Worm (Caenorhabditis elegans) whole organism, L1 larva: ENCODE measurements around the gene F58E6.11.
A peak's percentile ranks its signal among the peaks of the same experiment; 100 is the strongest.

ENCODE experiments used
- aly-2 ChIP-seq: fragments of 150-350 bp; optimal IDR thresholded peaks from 2 replicates; lab custom pipeline; 2014; ENCODE audit warnings: missing biosample characterization, missing genetic modification characterization
- ceh-8 ChIP-seq: fragments of 200-800 bp; sonication (Bioruptor generic); optimal IDR thresholded peaks from 2 replicates; lab custom pipeline; 2018; ENCODE audit warnings: mild to moderate bottlenecking, missing genetic modification characterization, moderate library complexity, missing compliant biosample characterization
- ceh-82 ChIP-seq, 3 experiments: fragments of 150-350 bp in 1 of 3; sonication (generic microtip) in 2 of 3; optimal IDR thresholded peaks; 2 replicates each; lab custom pipeline; 2014 to 2017; ENCODE audit warnings: missing biosample characterization in 3 of 3, missing genetic modification characterization in 3 of 3
- ces-1 ChIP-seq: fragments of 150-350 bp; optimal IDR thresholded peaks from 2 replicates; lab custom pipeline; 2014; ENCODE audit warnings: missing biosample characterization, missing genetic modification reagents, missing genetic modification characterization
- dpl-1 ChIP-seq, 3 experiments: fragments of 150-350 bp in 2 of 3; sonication (generic microtip) in 1 of 3; optimal IDR thresholded peaks; 2 replicates each; lab custom pipeline; 2014 to 2017; ENCODE audit warnings: missing biosample characterization in 3 of 3, missing genetic modification characterization in 3 of 3, missing genetic modification reagents in 3 of 3
- dsc-1 ChIP-seq: sonication (generic microtip); optimal IDR thresholded peaks from 2 replicates; lab custom pipeline; 2016; ENCODE audit warnings: mild to moderate bottlenecking, missing genetic modification characterization, missing compliant biosample characterization
- efl-1 ChIP-seq, 4 experiments: fragments of 150-350 bp; optimal IDR thresholded peaks in 3 of 4; peaks in 1 of 4; 1 replicate in 1 of 4; 2 replicates in 3 of 4; lab custom pipeline; 2014; ENCODE audit warnings: missing biosample characterization in 2 of 4, missing genetic modification characterization in 2 of 4, missing genetic modification reagents in 2 of 4
- efl-3 ChIP-seq: fragments of 200-800 bp; sonication (Bioruptor generic); optimal IDR thresholded peaks from 2 replicates; lab custom pipeline; 2018; ENCODE audit warnings: mild to moderate bottlenecking, missing genetic modification characterization, missing compliant biosample characterization
- fkh-10 ChIP-seq: sonication (generic microtip); optimal IDR thresholded peaks from 2 replicates; lab custom pipeline; 2017; ENCODE audit warnings: missing biosample characterization, missing genetic modification reagents, missing genetic modification characterization
- fkh-4 ChIP-seq: sonication (generic microtip); optimal IDR thresholded peaks from 2 replicates; lab custom pipeline; 2016; ENCODE audit warnings: missing compliant biosample characterization, missing genetic modification characterization, borderline replicate concordance
- fkh-8 ChIP-seq: sonication (generic microtip); optimal IDR thresholded peaks from 2 replicates; lab custom pipeline; 2016; ENCODE audit warnings: mild to moderate bottlenecking, missing genetic modification characterization, missing compliant biosample characterization
- fos-1 ChIP-seq: fragments of 150-350 bp; optimal IDR thresholded peaks from 2 replicates; lab custom pipeline; 2014; ENCODE audit warnings: missing biosample characterization, missing genetic modification characterization
- hlh-17 ChIP-seq: fragments of 200-800 bp; sonication (Bioruptor generic); optimal IDR thresholded peaks from 2 replicates; lab custom pipeline; 2018; ENCODE audit warnings: missing genetic modification characterization, mild to moderate bottlenecking, missing compliant biosample characterization, moderate library complexity, borderline replicate concordance
- hpl-2 ChIP-seq: fragments of 150-350 bp; optimal IDR thresholded peaks from 2 replicates; lab custom pipeline; 2014; ENCODE audit warnings: missing biosample characterization, missing genetic modification reagents, missing genetic modification characterization
- lin-13 ChIP-seq: fragments of 150-350 bp; optimal IDR thresholded peaks from 2 replicates; lab custom pipeline; 2014; ENCODE audit warnings: missing biosample characterization, missing genetic modification reagents, missing genetic modification characterization
- lin-35 ChIP-seq, 2 experiments: fragments of 150-350 bp; optimal IDR thresholded peaks; 2 replicates each; lab custom pipeline; 2014; ENCODE audit warnings: missing biosample characterization in 2 of 2, missing genetic modification characterization in 2 of 2, missing genetic modification reagents in 2 of 2
- lir-3 ChIP-seq: sonication (generic microtip); optimal IDR thresholded peaks from 2 replicates; lab custom pipeline; 2016; ENCODE audit warnings: mild to moderate bottlenecking, missing genetic modification characterization, moderate library complexity, missing compliant biosample characterization; ENCODE audit not compliant: poor library complexity
- lsy-2 ChIP-seq, 2 experiments: fragments of 150-350 bp; optimal IDR thresholded peaks; 2 replicates each; lab custom pipeline; 2014; ENCODE audit warnings: missing biosample characterization in 2 of 2, missing genetic modification characterization in 2 of 2
- mef-2 ChIP-seq: fragments of 150-350 bp; optimal IDR thresholded peaks from 2 replicates; lab custom pipeline; 2014; ENCODE audit warnings: missing biosample characterization, missing genetic modification characterization
- mep-1 ChIP-seq: fragments of 150-350 bp; optimal IDR thresholded peaks from 2 replicates; lab custom pipeline; 2014; ENCODE audit warnings: missing biosample characterization, missing genetic modification characterization
- nhr-12 ChIP-seq: sonication (generic microtip); optimal IDR thresholded peaks from 2 replicates; lab custom pipeline; 2017; ENCODE audit warnings: missing biosample characterization, missing genetic modification characterization
- nhr-237 ChIP-seq: fragments of 150-350 bp; optimal IDR thresholded peaks from 2 replicates; lab custom pipeline; 2014; ENCODE audit warnings: missing biosample characterization, missing genetic modification characterization
- nhr-28 ChIP-seq: fragments of 150-350 bp; optimal IDR thresholded peaks from 2 replicates; lab custom pipeline; 2014; ENCODE audit warnings: missing biosample characterization, missing genetic modification characterization
- nhr-76 ChIP-seq: sonication (generic microtip); optimal IDR thresholded peaks from 2 replicates; lab custom pipeline; 2017; ENCODE audit warnings: missing biosample characterization, missing genetic modification characterization
- pag-3 ChIP-seq: sonication (generic microtip); optimal IDR thresholded peaks from 2 replicates; lab custom pipeline; 2017; ENCODE audit warnings: missing genetic modification characterization, mild to moderate bottlenecking, missing compliant biosample characterization, antibody characterized with exemption, borderline replicate concordance; ENCODE audit not compliant: insufficient read depth
- rnt-1 ChIP-seq: sonication (generic microtip); optimal IDR thresholded peaks from 2 replicates; lab custom pipeline; 2016; ENCODE audit warnings: mild to moderate bottlenecking, missing genetic modification characterization, moderate library complexity, missing compliant biosample characterization
- snu-23 ChIP-seq: sonication (generic microtip); optimal IDR thresholded peaks from 2 replicates; lab custom pipeline; 2016; ENCODE audit warnings: missing genetic modification characterization, missing compliant biosample characterization
- sox-4 ChIP-seq: sonication (generic microtip); optimal IDR thresholded peaks from 2 replicates; lab custom pipeline; 2016; ENCODE audit warnings: missing genetic modification characterization, missing compliant biosample characterization
- sptf-1 ChIP-seq: fragments of 150-350 bp; optimal IDR thresholded peaks from 2 replicates; lab custom pipeline; 2014; ENCODE audit warnings: missing biosample characterization, missing genetic modification characterization
- sup-37 ChIP-seq: fragments of 200-800 bp; sonication (Bioruptor generic); optimal IDR thresholded peaks from 2 replicates; lab custom pipeline; 2018; ENCODE audit warnings: mild to moderate bottlenecking, missing genetic modification characterization, missing compliant biosample characterization
- unc-62 ChIP-seq: fragments of 150-350 bp; optimal IDR thresholded peaks from 2 replicates; lab custom pipeline; 2014; ENCODE audit warnings: missing biosample characterization, missing genetic modification reagents, missing genetic modification characterization
- vab-15 ChIP-seq: sonication (generic microtip); optimal IDR thresholded peaks from 2 replicates; lab custom pipeline; 2017; ENCODE audit warnings: missing genotype, mild to moderate bottlenecking, missing genetic modification characterization, missing compliant biosample characterization
- ztf-4 ChIP-seq: fragments of 150-350 bp; optimal IDR thresholded peaks from 2 replicates; lab custom pipeline; 2014; ENCODE audit warnings: missing biosample characterization, missing genetic modification characterization

The F58E6.11 gene

DNA sequence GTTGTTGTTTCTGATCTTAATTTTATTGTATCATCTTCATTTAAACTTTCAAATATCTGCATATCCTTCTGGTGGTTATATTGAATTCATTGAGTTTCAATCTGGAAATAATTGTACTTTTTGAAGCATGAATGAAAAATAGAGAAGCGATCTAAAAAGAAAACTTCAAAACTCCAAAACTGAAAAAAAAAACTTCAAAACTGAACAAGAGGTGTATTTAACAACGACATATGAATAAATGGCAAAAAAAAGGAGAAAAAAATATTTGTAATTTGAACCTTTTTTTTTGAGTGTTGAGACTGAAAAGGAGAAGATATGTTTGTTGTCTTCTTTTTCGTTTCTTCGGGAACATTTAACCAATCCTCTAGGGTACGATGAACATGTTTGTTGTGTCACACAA lies at the start of gene F58E6.11:
F58E6.11 (minus strand) TSS at position 101 of the 400 bp plus-strand sequence.
- TF ChIP-seq fkh-8 (tag; lab: Kevin White, UChicago) (no peak), efl-3 (GFP tag; lab: Kevin White, UChicago) (no peak), ces-1 (no peak), dpl-1 (GFP tag; optimal IDR thresholded peaks at IDR 0.05; lab: Kevin White, UChicago) (no peak), vab-15 (tag; lab: Kevin White, UChicago) (no peak)

DNA sequence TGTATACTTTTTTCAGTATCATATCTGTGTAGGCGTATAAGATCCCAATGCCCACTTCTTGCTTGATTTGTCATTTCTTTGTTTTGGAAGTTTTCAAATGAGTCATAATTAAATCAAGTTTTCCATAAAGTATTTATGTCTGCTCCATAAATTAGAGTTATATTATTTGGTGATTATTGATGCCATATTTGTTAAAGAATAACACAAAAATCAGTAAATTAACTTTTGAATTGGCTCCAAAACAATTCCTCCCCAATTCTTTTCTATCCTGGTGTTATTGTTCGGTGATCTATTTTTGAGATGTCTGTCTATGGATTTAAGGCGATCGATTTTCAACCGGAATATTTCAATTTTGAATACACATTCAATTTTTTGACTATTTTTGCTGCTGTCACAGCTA lies 47.4 kb upstream of the F58E6.11 start, which contains the start of gene sru-37:
sru-37 (plus strand) TSS at position 301 of the 400 bp plus-strand sequence.
- no peak for TF ChIP-seq ceh-8 (GFP tag; lab: Kevin White, UChicago)
- TF ChIP-seq nhr-237 (tag; lab: Kevin White, UChicago): no peak
- no peak for TF ChIP-seq lin-35 (GFP tag; optimal IDR thresholded peaks at IDR 0.05; lab: Kevin White, UChicago)
- TF ChIP-seq sox-4 (tag; lab: Kevin White, UChicago): no peak
- TF ChIP-seq unc-62: no peak
- no peak for TF ChIP-seq fkh-4 (tag; lab: Kevin White, UChicago)
- no peak for TF ChIP-seq dsc-1 (tag; lab: Kevin White, UChicago)
- TF ChIP-seq mef-2 (tag; lab: Kevin White, UChicago): no peak
- no peak for TF ChIP-seq nhr-28
- no peak for TF ChIP-seq lir-3 (tag; lab: Kevin White, UChicago)
- no peak for TF ChIP-seq nhr-76 (tag; lab: Kevin White, UChicago)
- no peak for TF ChIP-seq fos-1 (tag; lab: Kevin White, UChicago)
- TF ChIP-seq hpl-2 (GFP tag; lab: Kevin White, UChicago): no peak
- TF ChIP-seq dpl-1 (GFP tag; optimal IDR thresholded peaks at IDR 0.05; lab: Kevin White, UChicago): no peak
- TF ChIP-seq lin-13 (GFP tag; lab: Kevin White, UChicago): no peak
- TF ChIP-seq aly-2 (tag; lab: Kevin White, UChicago): no peak
- no peak for TF ChIP-seq ztf-4 (tag; lab: Kevin White, UChicago)
- TF ChIP-seq fkh-10: no peak

DNA sequence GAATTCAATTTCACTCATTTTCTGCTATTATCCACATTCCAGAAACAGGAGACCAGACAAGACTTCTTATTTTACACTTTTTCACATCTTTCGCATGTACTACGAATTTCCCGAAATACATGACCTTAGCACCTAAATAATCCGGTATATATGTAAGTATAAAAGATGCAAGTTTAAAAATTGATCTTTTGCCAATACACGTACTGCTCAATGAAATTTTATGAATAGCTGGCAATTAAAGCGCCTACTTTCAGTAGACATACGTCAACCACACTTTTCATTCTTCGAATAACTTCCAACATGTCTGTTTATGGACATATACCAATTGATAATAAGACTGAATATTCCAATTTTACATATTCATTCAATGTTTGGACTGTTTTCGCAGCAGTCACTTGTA lies 45.4 kb upstream of the F58E6.11 start, which contains the start of gene sru-39:
sru-39 (plus strand) TSS at position 301 of the 400 bp plus-strand sequence.
- TF ChIP-seq sptf-1 (no peak), pag-3 (no peak), ceh-82 (tag; optimal IDR thresholded peaks at IDR 0.05; lab: Kevin White, UChicago) (no peak), mep-1 (tag; lab: Kevin White, UChicago) (no peak), lsy-2 (tag; optimal IDR thresholded peaks at IDR 0.05; lab: Kevin White, UChicago) (no peak), efl-1 (optimal IDR thresholded peaks at IDR 0.05; lab: Kevin White, UChicago) (no peak), efl-1 (GFP tag; optimal IDR thresholded peaks at IDR 0.05 in 1 of 2; lab: Kevin White, UChicago) (peak in 1 of 2 experiments; percentile 72)
- TF ChIP-seq, all 84 proteins: peak for 1

DNA sequence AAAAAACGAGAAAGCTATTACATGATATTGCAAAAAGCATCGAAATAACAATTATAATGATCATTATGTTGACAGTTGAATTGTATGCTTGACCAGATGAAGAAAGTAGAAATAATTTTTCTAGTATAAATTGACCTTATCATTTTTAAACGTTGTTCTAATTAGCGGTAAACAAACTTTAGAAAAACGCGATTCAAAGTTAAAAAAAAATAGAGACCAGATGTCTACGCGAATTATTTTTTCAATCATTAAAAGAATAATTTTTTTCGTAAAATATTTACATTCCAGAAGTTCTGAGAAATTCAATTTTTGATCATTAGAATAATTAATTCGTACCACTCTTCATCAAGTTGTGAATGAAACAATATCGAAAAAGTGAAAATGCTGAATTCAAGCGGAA lies 44.2 kb upstream of the F58E6.11 start, which contains the start of gene F46B6.10:
F46B6.10 (minus strand) TSS at position 101 of the 400 bp plus-strand sequence.
- TF ChIP-seq hlh-17 (GFP tag; lab: Kevin White, UChicago) (no peak), nhr-12 (no peak), sup-37 (GFP tag; lab: Kevin White, UChicago) (no peak)

DNA sequence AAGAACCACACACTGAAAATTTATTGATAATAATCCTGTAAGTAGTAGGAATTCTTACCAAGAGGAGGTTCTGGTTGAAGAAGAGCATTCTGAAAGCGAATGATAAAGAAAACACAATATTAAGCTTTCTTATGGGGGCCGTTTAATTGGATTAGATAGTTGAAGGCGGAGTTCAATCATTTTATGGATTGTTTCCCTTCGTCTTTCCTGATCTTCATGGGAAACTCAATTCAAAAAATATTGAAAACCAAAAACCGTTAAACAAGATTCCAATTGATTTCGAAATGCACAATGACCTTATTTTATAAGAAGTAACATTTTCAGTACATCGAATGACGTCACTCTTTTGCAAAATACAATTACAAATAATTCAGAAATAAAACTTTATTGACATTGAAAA lies 41.3 kb upstream of the F58E6.11 start, which contains the start of gene F46B6.13:
F46B6.13 (minus strand) TSS at position 101 of the 400 bp plus-strand sequence.
- no peak for TF ChIP-seq rnt-1
- no peak for TF ChIP-seq snu-23 (GFP tag; lab: Kevin White, UChicago)
